Worm (Caenorhabditis elegans) whole organism, L4 larva: ENCODE measurements around the gene mex-5.

ENCODE experiments used
- D1046.2 ChIP-seq: fragments of 200-800 bp; sonication (Bioruptor generic); IDR thresholded peaks from 2 replicates; pipeline ENCODE4 v1.3.6; 2022; ENCODE audit warnings: missing genetic modification characterization, missing compliant biosample characterization
- T26A8.4 ChIP-seq: fragments of 200-800 bp; sonication (Bioruptor generic); IDR thresholded peaks from 2 replicates; pipeline ENCODE4 v1.3.6; 2022; ENCODE audit warnings: missing genetic modification characterization, missing compliant biosample characterization
- Y105C5A.15 ChIP-seq: fragments of 200-800 bp; sonication (Bioruptor generic); IDR thresholded peaks from 2 replicates; pipeline ENCODE4 v1.3.6; 2022; ENCODE audit warnings: missing genetic modification characterization, missing compliant biosample characterization
- ceh-28 ChIP-seq: fragments of 150-350 bp; optimal IDR thresholded peaks from 2 replicates; lab custom pipeline; 2014; ENCODE audit warnings: missing biosample characterization, missing genetic modification reagents, missing genetic modification characterization
- ceh-32 ChIP-seq: sonication (generic microtip); optimal IDR thresholded peaks from 2 replicates; lab custom pipeline; 2016; ENCODE audit warnings: mild to moderate bottlenecking, missing genetic modification characterization, missing compliant biosample characterization; ENCODE audit not compliant: poor library complexity
- ceh-44 ChIP-seq: fragments of 200-800 bp; sonication (Bioruptor generic); IDR thresholded peaks from 2 replicates; pipeline ENCODE4 v1.3.6; 2022; ENCODE audit warnings: missing genetic modification reagents, missing genetic modification characterization, missing compliant biosample characterization
- ces-1 ChIP-seq: fragments of 150-350 bp; sonication (generic microtip); optimal IDR thresholded peaks from 4 replicates; lab custom pipeline; 2014; ENCODE audit warnings: missing biosample characterization, missing genetic modification reagents, missing genetic modification characterization
- cey-2 ChIP-seq: sonication (generic microtip); optimal IDR thresholded peaks from 3 replicates; lab custom pipeline; 2017; ENCODE audit warnings: missing genetic modification characterization, mild to moderate bottlenecking, missing compliant biosample characterization, antibody characterized with exemption, borderline replicate concordance; ENCODE audit not compliant: insufficient read depth
- ctbp-1 ChIP-seq: fragments of 200-800 bp; sonication (Bioruptor generic); IDR thresholded peaks from 2 replicates; pipeline ENCODE4 v1.3.6; 2022; ENCODE audit warnings: missing genetic modification reagents, missing genetic modification characterization, missing compliant biosample characterization
- daf-19 ChIP-seq: fragments of 200-800 bp; sonication (Bioruptor generic); conservative IDR thresholded peaks from 2 replicates; pipeline ENCODE4 v1.3.6; 2022; ENCODE audit warnings: missing genetic modification characterization, missing compliant biosample characterization
- duxl-1 ChIP-seq: sonication (generic microtip); optimal IDR thresholded peaks from 2 replicates; lab custom pipeline; 2016; ENCODE audit warnings: mild to moderate bottlenecking, missing genetic modification characterization, moderate library complexity, missing compliant biosample characterization; ENCODE audit not compliant: poor library complexity
- dve-1 ChIP-seq: sonication (generic microtip); optimal IDR thresholded peaks from 2 replicates; lab custom pipeline; 2017; ENCODE audit warnings: antibody characterized with exemption, mild to moderate bottlenecking, missing genetic modification characterization, missing compliant biosample characterization; ENCODE audit not compliant: insufficient read depth
- egl-43 ChIP-seq: fragments of 200-800 bp; sonication (Bioruptor generic); IDR thresholded peaks from 2 replicates; pipeline ENCODE4 v1.3.6; 2022; ENCODE audit warnings: missing genetic modification reagents, missing genetic modification characterization, missing compliant biosample characterization
- fos-1 ChIP-seq: fragments of 150-350 bp; optimal IDR thresholded peaks from 2 replicates; lab custom pipeline; 2014; ENCODE audit warnings: missing biosample characterization, missing genetic modification characterization
- gei-8 ChIP-seq: fragments of 200-800 bp; sonication (Bioruptor generic); optimal IDR thresholded peaks from 2 replicates; lab custom pipeline; 2018; ENCODE audit warnings: mild to moderate bottlenecking, missing genetic modification characterization, missing compliant biosample characterization
- hlh-30 ChIP-seq: sonication (generic microtip); optimal IDR thresholded peaks from 2 replicates; lab custom pipeline; 2017; ENCODE audit warnings: antibody characterized with exemption, mild to moderate bottlenecking, missing genetic modification characterization, missing compliant biosample characterization; ENCODE audit not compliant: insufficient read depth
- hmg-1.1 ChIP-seq: fragments of 200-800 bp; sonication (Bioruptor generic); IDR thresholded peaks from 2 replicates; pipeline ENCODE4 v1.3.6; 2022; ENCODE audit warnings: missing genetic modification reagents, missing genetic modification characterization, missing compliant biosample characterization
- lin-1 ChIP-seq: fragments of 200-800 bp; sonication (Bioruptor generic); IDR thresholded peaks from 2 replicates; pipeline ENCODE4 v1.3.6; 2022; ENCODE audit warnings: missing genetic modification reagents, missing genetic modification characterization, missing compliant biosample characterization
- lin-13 ChIP-seq: fragments of 150-350 bp; optimal IDR thresholded peaks from 2 replicates; lab custom pipeline; 2014; ENCODE audit warnings: missing biosample characterization, missing genetic modification reagents, missing genetic modification characterization
- lin-29 ChIP-seq: fragments of 200-800 bp; sonication (Bioruptor generic); IDR thresholded peaks from 2 replicates; pipeline ENCODE4 v1.3.6; 2022; ENCODE audit warnings: missing genetic modification reagents, missing genetic modification characterization, missing compliant biosample characterization
- lin-39 ChIP-seq: fragments of 150-350 bp; optimal IDR thresholded peaks from 2 replicates; lab custom pipeline; 2014; ENCODE audit warnings: missing biosample characterization, missing genetic modification reagents, missing genetic modification characterization
- lir-3 ChIP-seq: sonication (generic microtip); optimal IDR thresholded peaks from 2 replicates; lab custom pipeline; 2016; ENCODE audit warnings: mild to moderate bottlenecking, missing genetic modification characterization, missing compliant biosample characterization
- lsy-2 ChIP-seq, 2 experiments: fragments of 150-350 bp in 1 of 2; sonication (generic microtip) in 1 of 2; optimal IDR thresholded peaks; 2 replicates each; lab custom pipeline; 2014 to 2017; ENCODE audit warnings: missing biosample characterization in 2 of 2, missing genetic modification characterization in 2 of 2
- madf-9 ChIP-seq: fragments of 200-800 bp; sonication (Bioruptor generic); conservative IDR thresholded peaks from 2 replicates; pipeline ENCODE4 v1.3.6; 2022; ENCODE audit warnings: missing genetic modification reagents, missing genetic modification characterization, missing compliant biosample characterization
- mdl-1 ChIP-seq, 2 experiments: fragments of 150-350 bp in 1 of 2; sonication (generic microtip) in 1 of 2; optimal IDR thresholded peaks; 2 replicates each; lab custom pipeline; 2014 to 2017; ENCODE audit warnings: missing biosample characterization in 2 of 2, missing genetic modification characterization in 2 of 2
- mdt-29 ChIP-seq: fragments of 200-800 bp; sonication (Bioruptor generic); IDR thresholded peaks from 2 replicates; pipeline ENCODE4 v1.3.6; 2022; ENCODE audit warnings: missing genetic modification reagents, missing genetic modification characterization, missing compliant biosample characterization
- mep-1 ChIP-seq: fragments of 150-350 bp; sonication (generic microtip); optimal IDR thresholded peaks from 3 replicates; lab custom pipeline; 2014; ENCODE audit warnings: missing biosample characterization, missing genetic modification characterization
- mes-2 ChIP-seq: sonication (generic microtip); optimal IDR thresholded peaks from 2 replicates; lab custom pipeline; 2016; ENCODE audit warnings: missing genotype, mild to moderate bottlenecking, missing genetic modification characterization, missing compliant biosample characterization; ENCODE audit not compliant: poor library complexity, severe bottlenecking
- mxl-2 ChIP-seq: fragments of 200-800 bp; sonication (Bioruptor generic); conservative IDR thresholded peaks from 2 replicates; pipeline ENCODE4 v1.3.6; 2022; ENCODE audit warnings: missing genetic modification reagents, missing genetic modification characterization, missing compliant biosample characterization
- mxl-3 ChIP-seq: fragments of 200-800 bp; sonication (Bioruptor generic); optimal IDR thresholded peaks from 2 replicates; lab custom pipeline; 2018; ENCODE audit warnings: mild to moderate bottlenecking, missing genetic modification characterization, missing compliant biosample characterization
- nhr-11 ChIP-seq: fragments of 150-350 bp; optimal IDR thresholded peaks from 2 replicates; lab custom pipeline; 2014; ENCODE audit warnings: missing biosample characterization, missing genetic modification characterization
- nhr-28 ChIP-seq: fragments of 150-350 bp; optimal IDR thresholded peaks from 2 replicates; lab custom pipeline; 2014; ENCODE audit warnings: missing biosample characterization, missing genetic modification characterization
- nhr-41 ChIP-seq: fragments of 200-800 bp; sonication (Bioruptor generic); IDR thresholded peaks from 2 replicates; pipeline ENCODE4 v1.3.6; 2022; ENCODE audit warnings: missing genetic modification reagents, missing genetic modification characterization, missing compliant biosample characterization
- nhr-42 ChIP-seq: fragments of 200-800 bp; sonication (Bioruptor generic); IDR thresholded peaks from 2 replicates; pipeline ENCODE4 v1.3.6; 2022; ENCODE audit warnings: missing genetic modification characterization, missing compliant biosample characterization
- nhr-48 ChIP-seq: sonication (generic microtip); optimal IDR thresholded peaks from 2 replicates; lab custom pipeline; 2016; ENCODE audit warnings: mild to moderate bottlenecking, missing genetic modification characterization, missing compliant biosample characterization
- pqm-1 ChIP-seq: sonication (generic microtip); optimal IDR thresholded peaks from 2 replicates; lab custom pipeline; 2017; ENCODE audit warnings: missing biosample characterization, missing genetic modification characterization
- saeg-2 ChIP-seq: fragments of 200-800 bp; sonication (Bioruptor generic); IDR thresholded peaks from 2 replicates; pipeline ENCODE4 v1.3.6; 2022; ENCODE audit warnings: missing genetic modification reagents, missing genetic modification characterization, missing compliant biosample characterization
- set-16 ChIP-seq: fragments of 200-800 bp; sonication (Bioruptor generic); IDR thresholded peaks from 2 replicates; pipeline ENCODE4 v1.3.6; 2022; ENCODE audit warnings: missing genetic modification reagents, missing genetic modification characterization, missing compliant biosample characterization
- snpc-1.2 ChIP-seq: fragments of 200-800 bp; sonication (Bioruptor generic); IDR thresholded peaks from 2 replicates; pipeline ENCODE4 v1.3.6; 2022; ENCODE audit warnings: missing genetic modification reagents, missing genetic modification characterization, missing compliant biosample characterization
- tag-97 ChIP-seq: fragments of 200-800 bp; sonication (Bioruptor generic); IDR thresholded peaks from 2 replicates; pipeline ENCODE4 v1.3.6; 2022; ENCODE audit warnings: missing genetic modification characterization, missing compliant biosample characterization
- unc-62 ChIP-seq, 3 experiments: fragments of 150-350 bp in 1 of 3; sonication (generic microtip); optimal IDR thresholded peaks in 2 of 3; peaks in 1 of 3; 1 replicate in 1 of 3; 2 replicates in 2 of 3; lab custom pipeline; 2014 to 2017; ENCODE audit warnings: missing biosample characterization in 3 of 3, missing genetic modification characterization in 3 of 3, missing genetic modification reagents in 3 of 3, missing genotype in 1 of 3
- vab-7 ChIP-seq: fragments of 200-800 bp; sonication (Bioruptor generic); IDR thresholded peaks from 2 replicates; pipeline ENCODE4 v1.3.6; 2022; ENCODE audit warnings: missing genetic modification reagents, missing genetic modification characterization, missing compliant biosample characterization
- zag-1 ChIP-seq: fragments of 150-350 bp; optimal IDR thresholded peaks from 2 replicates; lab custom pipeline; 2014; ENCODE audit warnings: missing biosample characterization, missing genetic modification characterization
- ztf-11 ChIP-seq: fragments of 150-350 bp; optimal IDR thresholded peaks from 2 replicates; lab custom pipeline; 2014; ENCODE audit warnings: missing biosample characterization, missing genetic modification characterization
- ztf-7 ChIP-seq: fragments of 150-350 bp; optimal IDR thresholded peaks from 2 replicates; lab custom pipeline; 2014; ENCODE audit warnings: missing biosample characterization, missing genetic modification characterization

Gene mex-5

DNA sequence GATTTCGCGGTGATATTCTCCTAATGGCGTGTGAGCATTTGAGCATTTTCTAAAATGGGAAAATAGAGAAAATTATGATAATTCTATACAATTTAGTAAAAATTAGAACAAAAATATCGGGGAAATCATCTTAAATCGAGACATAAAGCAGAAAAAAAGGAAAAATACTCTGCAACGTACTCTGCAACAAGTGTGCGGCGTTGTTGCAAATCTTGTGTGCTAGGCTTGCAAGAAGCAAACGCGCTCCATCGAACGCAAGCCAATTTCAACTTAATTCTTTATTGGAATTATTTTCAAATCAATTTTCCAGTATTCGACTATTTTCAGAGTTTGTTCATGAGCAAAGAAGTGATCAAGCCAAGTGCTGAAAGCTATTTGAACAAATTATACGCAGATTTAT is 32.5 kb downstream of the mex-5 start, which contains the start of the genes Y62E10A.20, Y62E10A.23 and mdt-9 (continued):
- TF ChIP-seq lsy-2 (tag; optimal IDR thresholded peaks at IDR 0.05; lab: Kevin White, UChicago): peak in 1 of 2 experiments; percentile 89
- TF ChIP-seq saeg-2 (GFP tag; lab: Robert Waterston, UW): no peak

- TF ChIP-seq ces-1 (GFP tag; lab: Kevin White, UChicago): no peak
- TF ChIP-seq set-16 (GFP tag; lab: Robert Waterston, UW): no peak
- peak in 1 of 2 experiments; percentile 88 for TF ChIP-seq unc-62 (GFP tag; optimal IDR thresholded peaks at IDR 0.05 in 1 of 2; lab: Kevin White, UChicago)
- TF ChIP-seq unc-62 (tag; optimal IDR thresholded peaks at IDR 0.05; lab: Kevin White, UChicago): no peak
Observed at ce11 chrIV:13386903-13387302, 33.4 kb downstream of the mex-5 start, which contains the start of gene lsm-3. TSS of gene lsm-3 (plus strand) at chrIV:13387203.

DNA sequence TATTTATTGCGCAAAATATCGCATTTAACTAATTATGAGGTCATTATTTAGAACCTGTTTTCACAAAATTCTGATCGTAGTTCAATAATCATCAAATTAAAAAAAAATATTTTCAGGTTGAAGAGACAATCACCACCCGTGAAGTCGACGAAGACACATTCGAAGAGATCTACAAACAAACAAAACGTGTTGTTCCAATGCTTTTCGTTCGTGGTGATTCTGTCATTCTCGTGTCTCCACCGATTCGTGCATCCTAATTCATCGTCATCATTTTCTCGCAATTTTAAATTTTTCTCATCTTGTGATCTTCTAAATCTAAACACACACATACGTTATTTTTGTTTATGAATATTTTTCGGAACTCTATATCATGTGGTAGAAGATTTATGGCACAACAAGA is 35.3 kb downstream of the mex-5 start:
- TF ChIP-seq lin-1 (peak; percentile 55; the same call in 1 of the 2 replicates), lsy-2 (tag; optimal IDR thresholded peaks at IDR 0.05; lab: Kevin White, UChicago) (peak; percentile 0 to 80), lin-13 (GFP tag; lab: Kevin White, UChicago) (peak; percentile 41), snpc-1.2 (GFP tag; lab: Robert Waterston, UW) (no peak), nhr-28 (peak; percentile 32), mdl-1 (tag; optimal IDR thresholded peaks at IDR 0.05; lab: Kevin White, UChicago) (peak in 1 of 2 experiments; percentile 50), vab-7 (GFP tag; lab: Robert Waterston, UW) (no peak), nhr-11 (tag; lab: Kevin White, UChicago) (no peak), cey-2 (no peak), madf-9 (no peak), dve-1 (tag; lab: Kevin White, UChicago) (no peak), Y105C5A.15 (no peak), duxl-1 (tag; lab: Kevin White, UChicago) (peak; percentile 5), ztf-11 (tag; lab: Kevin White, UChicago) (no peak), nhr-41 (GFP tag; lab: Robert Waterston, UW) (no peak), daf-19 (GFP tag; lab: Robert Waterston, UW) (peak; percentile 81), ceh-28 (tag; lab: Kevin White, UChicago) (no peak), mxl-2 (GFP tag; lab: Robert Waterston, UW) (peak; percentile 54), fos-1 (tag; lab: Kevin White, UChicago) (no peak), ctbp-1 (GFP tag; lab: Robert Waterston, UW) (peak; percentile 50; the same call in 1 of the 2 replicates), nhr-48 (tag; lab: Kevin White, UChicago) (peak; percentile 56), ceh-32 (tag; lab: Kevin White, UChicago) (no peak), lir-3 (tag; lab: Kevin White, UChicago) (no peak), mdt-29 (GFP tag; lab: Robert Waterston, UW) (no peak), zag-1 (tag; lab: Kevin White, UChicago) (no peak), D1046.2 (GFP tag; lab: Robert Waterston, UW) (no peak), lin-39 (no peak), hmg-1.1 (0 out of 2 replicates have a peak, but pooled peaks have one; percentile 25), mes-2 (peak; percentile 55), ceh-44 (GFP tag; lab: Robert Waterston, UW) (no peak), ztf-7 (tag; lab: Kevin White, UChicago) (no peak), mep-1 (tag; lab: Kevin White, UChicago) (peak; percentile 83), lin-29 (no peak), egl-43 (GFP tag; lab: Robert Waterston, UW) (no peak), mxl-3 (GFP tag; lab: Kevin White, UChicago) (no peak), T26A8.4 (GFP tag; lab: Robert Waterston, UW) (peak; percentile 69), pqm-1 (tag; lab: Kevin White, UChicago) (no peak), gei-8 (GFP tag; lab: Kevin White, UChicago) (no peak), unc-62 (GFP tag; optimal IDR thresholded peaks at IDR 0.05 in 1 of 2; lab: Kevin White, UChicago) (peak in 1 of 2 experiments; percentile 81), unc-62 (tag; optimal IDR thresholded peaks at IDR 0.05; lab: Kevin White, UChicago) (no peak), nhr-42 (GFP tag; lab: Robert Waterston, UW) (peak; percentile 39; the same call in 1 of the 2 replicates), hlh-30 (tag; lab: Kevin White, UChicago) (peak; percentile 65), tag-97 (GFP tag; lab: Robert Waterston, UW) (no peak), set-16 (GFP tag; lab: Robert Waterston, UW) (no peak)
